Worm (Caenorhabditis elegans) whole organism, midembryonic: ENCODE data around the gene F12A10.1.

Source experiments
- flt-1 ChIP-seq: fragments of 200-800 bp; sonication (Bioruptor generic); IDR thresholded peaks from 2 replicates; pipeline ENCODE4 v1.3.6; 2022; ENCODE audit warnings: missing genetic modification characterization, missing compliant biosample characterization
- tab-1 ChIP-seq: fragments of 200-800 bp; sonication (Bioruptor generic); IDR thresholded peaks from 2 replicates; pipeline ENCODE4 v1.3.6; 2022; ENCODE audit warnings: missing genetic modification characterization, missing compliant biosample characterization

ce11 chrII:5514846-5515245, 18.5 kb downstream of the F12A10.1 start, which contains the start of gene sahd-1:
- TF ChIP-seq tab-1 (GFP tag; lab: Robert Waterston, UW), result no peak
- TF ChIP-seq flt-1 (GFP tag; lab: Robert Waterston, UW), result no peak
